Worm (Caenorhabditis elegans) whole organism, L1 larva: Measurements from ENCODE around the gene mpc-1.

Experiments used
- aha-1 ChIP-seq: fragments of 150-350 bp; optimal IDR thresholded peaks from 2 replicates; lab custom pipeline; 2014; ENCODE audit warnings: missing biosample characterization, missing genetic modification characterization
- blmp-1 ChIP-seq: fragments of 150-350 bp; optimal IDR thresholded peaks from 2 replicates; lab custom pipeline; 2014; ENCODE audit warnings: missing biosample characterization, missing genetic modification characterization
- ceh-82 ChIP-seq, 3 experiments: fragments of 150-350 bp in 1 of 3; sonication (generic microtip) in 2 of 3; optimal IDR thresholded peaks; 2 replicates each; lab custom pipeline; 2014 to 2017; ENCODE audit warnings: missing biosample characterization in 3 of 3, missing genetic modification characterization in 3 of 3
- ceh-88 ChIP-seq: fragments of 200-800 bp; sonication (Bioruptor generic); IDR thresholded peaks from 2 replicates; pipeline ENCODE4 v1.3.6; 2022; ENCODE audit warnings: missing genetic modification characterization, missing compliant biosample characterization
- dpl-1 ChIP-seq, 3 experiments: fragments of 150-350 bp in 2 of 3; sonication (generic microtip) in 1 of 3; optimal IDR thresholded peaks; 2 replicates each; lab custom pipeline; 2014 to 2017; ENCODE audit warnings: missing biosample characterization in 3 of 3, missing genetic modification characterization in 3 of 3, missing genetic modification reagents in 3 of 3
- dsc-1 ChIP-seq: sonication (generic microtip); optimal IDR thresholded peaks from 2 replicates; lab custom pipeline; 2016; ENCODE audit warnings: mild to moderate bottlenecking, missing genetic modification characterization, missing compliant biosample characterization
- efl-1 ChIP-seq, 4 experiments: fragments of 150-350 bp; optimal IDR thresholded peaks in 3 of 4; peaks in 1 of 4; 1 replicate in 1 of 4; 2 replicates in 3 of 4; lab custom pipeline; 2014; ENCODE audit warnings: missing biosample characterization in 2 of 4, missing genetic modification characterization in 2 of 4, missing genetic modification reagents in 2 of 4
- efl-3 ChIP-seq: fragments of 200-800 bp; sonication (Bioruptor generic); optimal IDR thresholded peaks from 2 replicates; lab custom pipeline; 2018; ENCODE audit warnings: mild to moderate bottlenecking, missing genetic modification characterization, missing compliant biosample characterization
- egl-27 ChIP-seq, 2 experiments: fragments of 150-350 bp in 1 of 2; sonication (generic microtip); optimal IDR thresholded peaks; 3 replicates each; lab custom pipeline; 2017 to 2018; ENCODE audit warnings: missing biosample characterization in 2 of 2, missing genetic modification characterization in 2 of 2, missing genetic modification reagents in 2 of 2
- elt-3 ChIP-seq, 6 experiments: fragments of 150-350 bp in 1 of 6; sonication (generic microtip); optimal IDR thresholded peaks; 2 replicates each; lab custom pipeline; 2017 to 2018; ENCODE audit warnings: missing biosample characterization in 6 of 6, missing genetic modification characterization in 6 of 6, inconsistent platforms in 1 of 6
- ets-5 ChIP-seq: fragments of 200-800 bp; sonication (Bioruptor generic); IDR thresholded peaks from 2 replicates; pipeline ENCODE4 v1.3.6; 2022; ENCODE audit warnings: missing genetic modification characterization, missing compliant biosample characterization
- fkh-8 ChIP-seq: sonication (generic microtip); optimal IDR thresholded peaks from 2 replicates; lab custom pipeline; 2016; ENCODE audit warnings: mild to moderate bottlenecking, missing genetic modification characterization, missing compliant biosample characterization
- fos-1 ChIP-seq: fragments of 150-350 bp; optimal IDR thresholded peaks from 2 replicates; lab custom pipeline; 2014; ENCODE audit warnings: missing biosample characterization, missing genetic modification characterization
- grh-1 ChIP-seq: fragments of 200-800 bp; sonication (Bioruptor generic); IDR thresholded peaks from 2 replicates; pipeline ENCODE4 v1.3.6; 2022; ENCODE audit warnings: missing genetic modification reagents, missing genetic modification characterization, missing compliant biosample characterization
- hlh-4 ChIP-seq: sonication (generic microtip); optimal IDR thresholded peaks from 2 replicates; lab custom pipeline; 2016; ENCODE audit warnings: mild to moderate bottlenecking, missing genetic modification characterization, missing compliant biosample characterization
- lin-13 ChIP-seq: fragments of 150-350 bp; optimal IDR thresholded peaks from 2 replicates; lab custom pipeline; 2014; ENCODE audit warnings: missing biosample characterization, missing genetic modification reagents, missing genetic modification characterization
- lin-15B ChIP-seq: fragments of 150-350 bp; sonication (generic microtip); optimal IDR thresholded peaks from 3 replicates; lab custom pipeline; 2014; ENCODE audit warnings: missing biosample characterization, missing genetic modification characterization
- mef-2 ChIP-seq: fragments of 150-350 bp; optimal IDR thresholded peaks from 2 replicates; lab custom pipeline; 2014; ENCODE audit warnings: missing biosample characterization, missing genetic modification characterization
- nhr-11 ChIP-seq: fragments of 150-350 bp; optimal IDR thresholded peaks from 2 replicates; lab custom pipeline; 2014; ENCODE audit warnings: missing biosample characterization, missing genetic modification characterization
- nhr-12 ChIP-seq: sonication (generic microtip); optimal IDR thresholded peaks from 2 replicates; lab custom pipeline; 2017; ENCODE audit warnings: missing biosample characterization, missing genetic modification characterization
- nhr-20 ChIP-seq: sonication (generic microtip); optimal IDR thresholded peaks from 2 replicates; lab custom pipeline; 2016; ENCODE audit warnings: mild to moderate bottlenecking, missing genetic modification characterization, missing compliant biosample characterization
- nhr-47 ChIP-seq: sonication (generic microtip); optimal IDR thresholded peaks from 2 replicates; lab custom pipeline; 2016; ENCODE audit warnings: mild to moderate bottlenecking, missing genetic modification characterization, moderate library complexity, missing compliant biosample characterization
- nhr-71 ChIP-seq: sonication (generic microtip); optimal IDR thresholded peaks from 2 replicates; lab custom pipeline; 2016; ENCODE audit warnings: mild to moderate bottlenecking, missing genetic modification characterization, moderate library complexity, missing compliant biosample characterization
- nhr-77 ChIP-seq: fragments of 150-350 bp; optimal IDR thresholded peaks from 2 replicates; lab custom pipeline; 2014; ENCODE audit warnings: missing biosample characterization, missing genetic modification characterization
- nhr-85 ChIP-seq: sonication (generic microtip); peaks from one replicate; lab custom pipeline; 2016; ENCODE audit warnings: missing genetic modification characterization, inconsistent platforms, missing compliant biosample characterization
- pag-3 ChIP-seq: sonication (generic microtip); optimal IDR thresholded peaks from 2 replicates; lab custom pipeline; 2017; ENCODE audit warnings: missing genetic modification characterization, mild to moderate bottlenecking, missing compliant biosample characterization, antibody characterized with exemption, borderline replicate concordance; ENCODE audit not compliant: insufficient read depth
- pqm-1 ChIP-seq: sonication (generic microtip); optimal IDR thresholded peaks from 3 replicates; lab custom pipeline; 2017; ENCODE audit warnings: missing biosample characterization, missing genetic modification characterization
- sptf-1 ChIP-seq: fragments of 150-350 bp; optimal IDR thresholded peaks from 2 replicates; lab custom pipeline; 2014; ENCODE audit warnings: missing biosample characterization, missing genetic modification characterization
- tlp-1 ChIP-seq: fragments of 150-350 bp; optimal IDR thresholded peaks from 2 replicates; lab custom pipeline; 2014; ENCODE audit warnings: missing biosample characterization, missing genetic modification characterization
- unc-30 ChIP-seq: sonication (generic microtip); optimal IDR thresholded peaks from 2 replicates; lab custom pipeline; 2017; ENCODE audit warnings: missing biosample characterization, missing genetic modification characterization
- vab-15 ChIP-seq: sonication (generic microtip); optimal IDR thresholded peaks from 2 replicates; lab custom pipeline; 2017; ENCODE audit warnings: missing genotype, mild to moderate bottlenecking, missing genetic modification characterization, missing compliant biosample characterization
- ztf-4 ChIP-seq: fragments of 150-350 bp; optimal IDR thresholded peaks from 2 replicates; lab custom pipeline; 2014; ENCODE audit warnings: missing biosample characterization, missing genetic modification characterization

mpc-1 gene

DNA sequence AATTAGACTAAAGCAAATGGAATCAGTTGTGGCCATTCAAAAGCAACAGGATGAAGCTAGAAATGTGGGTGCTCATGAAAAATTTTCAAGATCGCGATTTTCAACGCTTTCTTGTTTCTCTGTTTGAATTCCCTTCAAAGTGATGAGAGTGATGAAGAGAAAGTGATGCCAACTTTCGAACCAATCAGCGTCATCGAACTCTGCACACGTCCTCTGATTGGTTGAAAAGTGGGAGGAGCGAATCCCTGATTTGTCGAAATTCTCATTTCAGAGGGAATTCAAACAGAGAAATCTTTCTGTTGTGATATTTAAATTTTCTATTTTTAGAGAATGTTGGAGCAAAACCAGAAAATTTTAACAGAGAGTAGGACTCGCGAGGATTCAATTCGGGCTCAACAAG lies 31.1 kb upstream of the mpc-1 start:
- TF ChIP-seq ceh-88 (GFP tag; lab: Robert Waterston, UW) (no peak), efl-1 (optimal IDR thresholded peaks at IDR 0.05; lab: Kevin White, UChicago) (no peak), efl-1 (GFP tag; optimal IDR thresholded peaks at IDR 0.05 in 1 of 2; lab: Kevin White, UChicago) (peak in 1 of 2 experiments; percentile 36)

ce11 chrIII:4384487-4384886 lies 28.8 kb upstream of the mpc-1 start, which contains the start of gene pals-28:
Gene pals-28 (plus strand): TSS chrIII:4384787.
- TF ChIP-seq egl-27 (tag; optimal IDR thresholded peaks at IDR 0.05; lab: Kevin White, UChicago): no peak
- TF ChIP-seq aha-1 (tag; lab: Kevin White, UChicago): no peak
- no peak for TF ChIP-seq tlp-1 (tag; lab: Kevin White, UChicago)
- TF ChIP-seq fos-1 (tag; lab: Kevin White, UChicago): no peak
- TF ChIP-seq dpl-1 (GFP tag; optimal IDR thresholded peaks at IDR 0.05; lab: Kevin White, UChicago): no peak
- TF ChIP-seq dsc-1 (tag; lab: Kevin White, UChicago): no peak
- no peak for TF ChIP-seq blmp-1 (tag; lab: Kevin White, UChicago)
- TF ChIP-seq grh-1: no peak
- TF ChIP-seq hlh-4 (tag; lab: Kevin White, UChicago): no peak
- TF ChIP-seq ceh-82 (tag; optimal IDR thresholded peaks at IDR 0.05; lab: Kevin White, UChicago): no peak

ce11 chrIII:4390421-4390820 lies 22.8 kb upstream of the mpc-1 start:
- no peak for TF ChIP-seq nhr-77
- TF ChIP-seq nhr-20 (tag; lab: Kevin White, UChicago): no peak
- peak; percentile 61 for TF ChIP-seq blmp-1 (tag; lab: Kevin White, UChicago)
- TF ChIP-seq, all 84 proteins: peak for 1

DNA sequence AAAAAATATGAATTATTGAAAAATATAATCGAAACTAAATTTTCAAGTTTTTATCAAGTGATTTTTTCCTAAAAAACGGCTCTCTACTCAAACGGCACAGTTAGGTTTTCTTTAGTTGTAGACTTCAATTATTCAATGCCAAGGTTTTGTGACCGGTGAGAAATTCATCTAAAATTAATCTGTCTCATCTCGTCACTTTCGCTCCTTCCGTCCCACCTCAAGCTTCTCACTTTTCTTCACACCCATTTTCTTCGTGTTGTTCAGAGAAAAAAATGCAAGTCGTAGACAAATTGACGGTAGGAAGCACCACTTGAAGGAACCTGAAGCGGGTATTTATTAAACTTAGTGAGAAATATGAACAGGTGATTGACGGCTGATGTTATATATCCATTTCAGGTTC lies 21.9 kb upstream of the mpc-1 start:
- peak; percentile 88 for TF ChIP-seq blmp-1 (tag; lab: Kevin White, UChicago)
- TF ChIP-seq pqm-1 (tag; lab: Kevin White, UChicago): no peak
- TF ChIP-seq, all 84 proteins: peak for 1

ce11 chrIII:4391938-4392337 lies 21.3 kb upstream of the mpc-1 start:
- peak; percentile 49 for TF ChIP-seq nhr-85 (tag; lab: Kevin White, UChicago)
- no peak for TF ChIP-seq nhr-12 (tag; lab: Kevin White, UChicago)
- TF ChIP-seq efl-1 (optimal IDR thresholded peaks at IDR 0.05; lab: Kevin White, UChicago): no peak
- TF ChIP-seq efl-1 (GFP tag; optimal IDR thresholded peaks at IDR 0.05 in 1 of 2; lab: Kevin White, UChicago): no peak
- TF ChIP-seq blmp-1 (tag; lab: Kevin White, UChicago): peak; percentile 72
- TF ChIP-seq elt-3 (tag; optimal IDR thresholded peaks at IDR 0.05; lab: Kevin White, UChicago): peak in 1 of 6 experiments; percentile 39
- TF ChIP-seq, all 84 proteins: peak for 3

- TF ChIP-seq nhr-11 (tag; lab: Kevin White, UChicago): no peak
- TF ChIP-seq pag-3 (tag; lab: Kevin White, UChicago): no peak
Observed at ce11 chrIII:4394496-4394895, 18.8 kb upstream of the mpc-1 start, which contains the start of gene R07E5.4. Gene R07E5.4 (plus strand): TSS chrIII:4394796.

- no peak for TF ChIP-seq fkh-8 (tag; lab: Kevin White, UChicago)
- no peak for TF ChIP-seq pqm-1 (tag; lab: Kevin White, UChicago)
- no peak for TF ChIP-seq sptf-1
Observed at ce11 chrIII:4395857-4396256, 17.4 kb upstream of the mpc-1 start.

ce11 chrIII:4397115-4397514 lies 16.1 kb upstream of the mpc-1 start, which contains the start of gene R07E5.5:
Gene R07E5.5 (plus strand): TSS chrIII:4397415.
- TF ChIP-seq ztf-4 (tag; lab: Kevin White, UChicago) (no peak), lin-15B (tag; lab: Kevin White, UChicago) (no peak), mef-2 (tag; lab: Kevin White, UChicago) (no peak), ets-5 (no peak), lin-13 (GFP tag; lab: Kevin White, UChicago) (no peak), nhr-71 (tag; lab: Kevin White, UChicago) (no peak), ceh-88 (GFP tag; lab: Robert Waterston, UW) (no peak), vab-15 (tag; lab: Kevin White, UChicago) (no peak), unc-30 (tag; lab: Kevin White, UChicago) (no peak), efl-3 (GFP tag; lab: Kevin White, UChicago) (no peak), nhr-85 (tag; lab: Kevin White, UChicago) (no peak), nhr-47 (tag; lab: Kevin White, UChicago) (no peak)
